Worm (Caenorhabditis elegans) whole organism, late embryonic: Measurements from ENCODE around the gene tsen-2.

Source experiments
- K02D7.2 ChIP-seq: sonication (generic microtip); optimal IDR thresholded peaks from 2 replicates; lab custom pipeline; 2017; ENCODE audit warnings: mild to moderate bottlenecking, missing genetic modification characterization, missing compliant biosample characterization
- ama-1 ChIP-seq: fragments of 150-350 bp; optimal IDR thresholded peaks from 2 replicates; lab custom pipeline; 2014
- ceh-19 ChIP-seq: fragments of 200-800 bp; sonication (Bioruptor generic); optimal IDR thresholded peaks from 2 replicates; lab custom pipeline; 2018; ENCODE audit warnings: mild to moderate bottlenecking, missing genetic modification characterization, missing compliant biosample characterization
- ceh-45 ChIP-seq: fragments of 200-800 bp; sonication (Bioruptor generic); IDR thresholded peaks from 2 replicates; pipeline ENCODE4 v1.3.6; 2022; ENCODE audit warnings: missing genetic modification reagents, missing genetic modification characterization, missing compliant biosample characterization
- madf-2 ChIP-seq: sonication (generic microtip); optimal IDR thresholded peaks from 2 replicates; lab custom pipeline; 2017; ENCODE audit warnings: missing genetic modification characterization, missing compliant biosample characterization
- pat-9 ChIP-seq: fragments of 200-800 bp; sonication (Bioruptor generic); optimal IDR thresholded peaks from 2 replicates; lab custom pipeline; 2018; ENCODE audit warnings: mild to moderate bottlenecking, missing genetic modification characterization, moderate library complexity, missing compliant biosample characterization

- TF ChIP-seq ceh-19 (GFP tag; lab: Kevin White, UChicago): no peak
- no peak for TF ChIP-seq K02D7.2 (tag; lab: Kevin White, UChicago)
- TF ChIP-seq ceh-45 (GFP tag; lab: Robert Waterston, UW): no peak
- no peak for TF ChIP-seq ama-1 (lab: Kevin White, UChicago)
- TF ChIP-seq madf-2 (tag; lab: Kevin White, UChicago): no peak
- no peak for TF ChIP-seq pat-9 (tag; lab: Kevin White, UChicago)
These were observed 48.9 kb upstream of the tsen-2 start, which contains the start of gene Y56A3A.7 for ce11 chrIII:11946973-11947372.
